Fruit fly (Drosophila melanogaster): Measurements from ENCODE around the gene CG9536.

The CG9536 gene

DNA sequence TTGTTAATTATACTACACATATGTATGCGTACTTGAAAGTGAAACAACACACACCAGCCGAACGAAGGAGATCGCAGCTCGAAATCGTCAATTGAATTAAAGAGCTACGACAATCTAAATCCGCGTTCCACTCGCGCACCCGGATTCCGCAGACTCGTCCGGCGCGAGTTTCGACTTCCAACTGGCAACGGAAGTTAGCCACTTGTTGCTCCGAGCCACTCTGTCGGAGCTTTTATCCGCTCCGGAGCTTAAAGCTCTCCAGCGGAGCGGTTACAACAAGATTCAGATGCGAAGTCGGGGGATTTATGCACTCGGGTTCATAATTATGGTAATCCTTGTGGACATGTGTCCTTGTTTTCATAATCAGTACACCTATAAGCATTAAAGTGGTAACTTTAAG is 11.3 kb downstream of the CG9536 start, which contains the start of gene Rchy1 (continued):
- TF ChIP-seq ranshi (GFP tag; IDR thresholded peaks at IDR 0.05) (peak; percentile 9; the same call in 1 of the 2 replicates), Jarid2 (GFP tag; optimal IDR thresholded peaks at IDR 0.05) (peak; percentile 82), CG8388 (GFP tag; optimal IDR thresholded peaks at IDR 0.05) (no peak), ato (GFP tag; IDR thresholded peaks at IDR 0.05; ENCODE audit: partially characterized antibody) (peak; percentile 49; the same call in 1 of the 2 replicates), Adf1 (GFP tag; IDR thresholded peaks at IDR 0.05) (peak; percentile 14; the same call in 1 of the 2 replicates), CG9932 (GFP tag; IDR thresholded peaks at IDR 0.05) (no peak), CG7987 (GFP tag; optimal IDR thresholded peaks at IDR 0.05) (peak; percentile 56), CG13894 (tag; optimal IDR thresholded peaks at IDR 0.05) (peak; percentile 72), CG1233 (GFP tag; optimal IDR thresholded peaks at IDR 0.05) (peak; percentile 9), CG14441 (GFP tag; IDR thresholded peaks at IDR 0.05) (0 out of 2 replicates have a peak, but pooled peaks have one; percentile 6), CG15073 (GFP tag; optimal IDR thresholded peaks at IDR 0.05) (no peak), ken (GFP tag; IDR thresholded peaks at IDR 0.05) (no peak), CG10366 (GFP tag; IDR thresholded peaks at IDR 0.05) (no peak), CG12299 (tag; optimal IDR thresholded peaks at IDR 0.05) (peak; percentile 13), Chrac-16 (GFP tag; optimal IDR thresholded peaks at IDR 0.05) (no peak), CG12219 (GFP tag; optimal IDR thresholded peaks at IDR 0.05) (peak; percentile 36), CG12659 (GFP tag; optimal IDR thresholded peaks at IDR 0.05) (peak; percentile 45), eve (GFP tag; optimal IDR thresholded peaks at IDR 0.05) (no peak), onecut (GFP tag; IDR thresholded peaks at IDR 0.05) (no peak; the same call in 1 of the 2 replicates), CG5180 (GFP tag; optimal IDR thresholded peaks at IDR 0.05) (peak; percentile 47), CG6765 (GFP tag; optimal IDR thresholded peaks at IDR 0.05) (peak; percentile 49), CG8765 (GFP tag; IDR thresholded peaks at IDR 0.05) (no peak), CG13287 (GFP tag; IDR thresholded peaks at IDR 0.05; ENCODE audit: partially characterized antibody) (peak; percentile 36; the same call in 1 of the 2 replicates), cwo (GFP tag; optimal IDR thresholded peaks at IDR 0.05) (no peak), sc (optimal IDR thresholded peaks at IDR 0.05) (no peak), sc (GFP tag; optimal IDR thresholded peaks at IDR 0.05) (no peak), Fer1 (GFP tag; optimal IDR thresholded peaks at IDR 0.05) (peak; percentile 65), CG15514 (GFP tag; optimal IDR thresholded peaks at IDR 0.05) (peak; percentile 64), luna (GFP tag; optimal IDR thresholded peaks at IDR 0.05) (no peak), CG12769 (tag; optimal IDR thresholded peaks at IDR 0.05) (peak; percentile 35), CG17912 (GFP tag; optimal IDR thresholded peaks at IDR 0.05) (peak; percentile 10), nau (GFP tag; optimal IDR thresholded peaks at IDR 0.05) (peak; percentile 20), CG1603 (tag; optimal IDR thresholded peaks at IDR 0.05) (peak; percentile 1), CG13296 (GFP tag; optimal IDR thresholded peaks at IDR 0.05) (peak; percentile 70), CG2875 (GFP tag; optimal IDR thresholded peaks at IDR 0.05) (peak; percentile 26), seq (GFP tag; IDR thresholded peaks at IDR 0.05) (peak; percentile 17; the same call in 1 of the 2 replicates), Dbx (GFP tag; IDR thresholded peaks at IDR 0.05) (peak; percentile 36; the same call in 2 of the 3 replicates), CG16779 (GFP tag; IDR thresholded peaks at IDR 0.05) (0 out of 2 replicates have a peak, but pooled peaks have one; percentile 18), CG8290 (GFP tag; optimal IDR thresholded peaks at IDR 0.05) (no peak), CG8290 (tag; optimal IDR thresholded peaks at IDR 0.05) (peak in 1 of 2 experiments; percentile 68), sug (tag; optimal IDR thresholded peaks at IDR 0.05) (peak; percentile 34), MTF-1 (GFP tag; optimal IDR thresholded peaks at IDR 0.05; ENCODE audit: borderline replicate concordance) (peak; percentile 32), Vsx1 (GFP tag; optimal IDR thresholded peaks at IDR 0.05) (peak; percentile 5), CG17328 (GFP tag; IDR thresholded peaks at IDR 0.05) (0 out of 2 replicates have a peak, but pooled peaks have one; percentile 13), crc (GFP tag; optimal IDR thresholded peaks at IDR 0.05) (no peak), NfI (GFP tag; optimal IDR thresholded peaks at IDR 0.05) (peak; percentile 54), sens-2 (GFP tag; IDR thresholded peaks at IDR 0.05) (0 out of 2 replicates have a peak, but pooled peaks have one; percentile 17), vvl (GFP tag; IDR thresholded peaks at IDR 0.05) (peak; percentile 56; the same call in 1 of the 2 replicates), bowl (GFP tag; IDR thresholded peaks at IDR 0.05) (0 out of 2 replicates have a peak, but pooled peaks have one; percentile 12), CG34376 (GFP tag; optimal IDR thresholded peaks at IDR 0.05) (peak; percentile 82)
